Fruit fly (Drosophila melanogaster): Measurements from ENCODE around the gene Mybbp1A.

DNA sequence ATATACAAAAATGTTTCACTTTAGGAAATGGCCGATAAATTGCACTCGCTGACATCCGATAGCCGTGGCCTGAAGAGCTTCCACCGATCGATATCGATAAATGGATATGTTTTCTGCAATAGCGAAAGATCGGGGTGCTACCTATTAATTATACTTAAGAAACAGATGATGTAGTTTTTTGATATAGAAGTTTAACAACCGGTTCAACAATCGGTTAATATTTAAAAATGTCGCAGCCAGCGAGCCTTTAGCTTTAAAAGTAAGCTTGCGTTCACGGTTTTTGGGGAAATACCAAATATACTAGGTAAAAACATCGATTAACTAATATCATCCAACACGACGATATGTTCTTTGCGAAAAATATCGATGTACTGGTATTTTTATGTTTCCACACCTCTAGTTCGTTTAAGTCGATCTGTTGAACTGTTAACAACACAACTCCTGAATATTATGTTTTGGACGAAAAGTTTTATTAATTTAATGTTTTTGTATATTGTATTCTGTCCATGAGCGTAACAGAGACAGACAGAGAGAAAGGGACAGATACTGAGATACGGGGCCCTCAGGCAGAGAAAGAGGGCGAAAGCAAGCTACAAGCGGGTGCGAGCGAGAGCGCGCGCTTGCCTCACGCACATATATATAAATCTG, 6.0 kb downstream of the Mybbp1A start, which contains the start of gene Dredd:
- TF ChIP-seq h (optimal IDR thresholded peaks at IDR 0.05) (no peak), psq (optimal IDR thresholded peaks at IDR 0.05) (no peak), Myc (optimal IDR thresholded peaks at IDR 0.05) (no peak), Sin3A (optimal IDR thresholded peaks at IDR 0.05) (no peak)
